Fruit fly (Drosophila melanogaster) whole organism, prepupa: ENCODE results near the gene CG33511.

Experiments used
- Blimp-1 ChIP-seq: fragments of 200-800 bp; sonication (Bioruptor generic); optimal IDR thresholded peaks from 3 replicates; lab custom pipeline; 2017; ENCODE audit warnings: missing biosample characterization, missing genetic modification characterization, mild to moderate bottlenecking, moderate library complexity, missing genetic modification reagents
- CG10631 ChIP-seq: fragments of 200-800 bp; sonication (Bioruptor generic); optimal IDR thresholded peaks from 2 replicates; lab custom pipeline; 2016; ENCODE audit warnings: missing biosample characterization, missing genetic modification characterization
- CG10669 ChIP-seq: fragments of 200-800 bp; sonication (Bioruptor generic); optimal IDR thresholded peaks from 3 replicates; lab custom pipeline; 2018; ENCODE audit warnings: missing biosample characterization, mild to moderate bottlenecking, missing genetic modification characterization, moderate library complexity
- CG11294 ChIP-seq: fragments of 200-800 bp; sonication (Bioruptor generic); IDR thresholded peaks from 2 replicates; pipeline ENCODE4 v1.3.6; 2022; ENCODE audit warnings: missing biosample characterization, missing genetic modification characterization
- CG11762 ChIP-seq: fragments of 200-800 bp; sonication (Bioruptor generic); optimal IDR thresholded peaks from 3 replicates; lab custom pipeline; 2016; ENCODE audit warnings: missing biosample characterization, missing genetic modification characterization; ENCODE audit not compliant: insufficient read depth
- CG11902 ChIP-seq: fragments of 200-800 bp; sonication (Bioruptor generic); optimal IDR thresholded peaks from 3 replicates; lab custom pipeline; 2016; ENCODE audit warnings: missing biosample characterization, missing genetic modification characterization
- CG15336 ChIP-seq: fragments of 200-800 bp; sonication (Bioruptor generic); IDR thresholded peaks from 2 replicates; pipeline ENCODE4 v1.3.6; 2022; ENCODE audit warnings: missing biosample characterization, missing genetic modification characterization
- CG1621 ChIP-seq: fragments of 200-800 bp; sonication (Bioruptor generic); optimal IDR thresholded peaks from 3 replicates; lab custom pipeline; 2018; ENCODE audit warnings: missing biosample characterization, mild to moderate bottlenecking, missing genetic modification characterization
- CG16779 ChIP-seq: fragments of 200-800 bp; sonication (Bioruptor generic); optimal IDR thresholded peaks from 3 replicates; lab custom pipeline; 2017; ENCODE audit warnings: missing biosample characterization, mild to moderate bottlenecking, missing genetic modification characterization
- CG3032 ChIP-seq: fragments of 200-800 bp; optimal IDR thresholded peaks from 2 replicates; lab custom pipeline; 2019; ENCODE audit warnings: missing biosample characterization, mild to moderate bottlenecking, missing genetic modification characterization, moderate library complexity
- CG31627 ChIP-seq: fragments of 200-800 bp; sonication (Bioruptor generic); optimal IDR thresholded peaks from 3 replicates; lab custom pipeline; 2016; ENCODE audit warnings: missing biosample characterization, missing genetic modification characterization
- CG3919 ChIP-seq: fragments of 200-800 bp; sonication (Bioruptor generic); optimal IDR thresholded peaks from 3 replicates; lab custom pipeline; 2016; ENCODE audit warnings: missing biosample characterization, missing genetic modification characterization
- CG4318 ChIP-seq: fragments of 200-800 bp; sonication (Bioruptor generic); optimal IDR thresholded peaks from 3 replicates; lab custom pipeline; 2017; ENCODE audit warnings: missing biosample characterization, mild to moderate bottlenecking, missing genetic modification characterization
- CG6163 ChIP-seq: fragments of 200-800 bp; sonication (Bioruptor generic); IDR thresholded peaks from 3 replicates; pipeline ENCODE4 v1.3.6; 2022; ENCODE audit warnings: missing biosample characterization, missing genetic modification characterization
- CG6276 ChIP-seq: fragments of 200-800 bp; sonication (Bioruptor generic); optimal IDR thresholded peaks from 2 replicates; lab custom pipeline; 2017; ENCODE audit warnings: missing biosample characterization, mild to moderate bottlenecking, missing genetic modification characterization
- CG6792 ChIP-seq: fragments of 200-800 bp; sonication (Bioruptor generic); optimal IDR thresholded peaks from 3 replicates; lab custom pipeline; 2016; ENCODE audit warnings: missing biosample characterization, missing genetic modification characterization
- CG6808 ChIP-seq: fragments of 200-800 bp; sonication (Bioruptor generic); optimal IDR thresholded peaks from 3 replicates; lab custom pipeline; 2017; ENCODE audit warnings: missing biosample characterization, missing genetic modification characterization, mild to moderate bottlenecking, moderate library complexity, missing genetic modification reagents
- CG6854 ChIP-seq: fragments of 200-800 bp; sonication (Bioruptor generic); optimal IDR thresholded peaks from 2 replicates; lab custom pipeline; 2017; ENCODE audit warnings: missing biosample characterization, mild to moderate bottlenecking, missing genetic modification characterization
- CG8119 ChIP-seq: fragments of 200-800 bp; sonication (Bioruptor generic); IDR thresholded peaks from 3 replicates; pipeline ENCODE4 v1.3.6; 2022; ENCODE audit warnings: missing biosample characterization, missing genetic modification characterization
- CG8319 ChIP-seq: fragments of 200-800 bp; sonication (Bioruptor generic); optimal IDR thresholded peaks from 3 replicates; lab custom pipeline; 2016; ENCODE audit warnings: missing biosample characterization, missing genetic modification characterization
- CG8632 ChIP-seq: fragments of 200-800 bp; sonication (Bioruptor generic); optimal IDR thresholded peaks from 3 replicates; lab custom pipeline; 2016; ENCODE audit warnings: missing biosample characterization, missing genetic modification characterization
- Eip75B ChIP-seq: fragments of 200-800 bp; sonication (Bioruptor generic); optimal IDR thresholded peaks from 3 replicates; lab custom pipeline; 2016; ENCODE audit warnings: missing biosample characterization, missing genetic modification characterization
- Eip78C ChIP-seq: fragments of 200-800 bp; sonication (Bioruptor generic); peaks from one replicate; lab custom pipeline; 2016; ENCODE audit warnings: missing biosample characterization, missing genetic modification characterization
- Eip93F ChIP-seq: fragments of 200-800 bp; sonication (Bioruptor generic); optimal IDR thresholded peaks from 2 replicates; lab custom pipeline; 2016; ENCODE audit warnings: missing biosample characterization, mild to moderate bottlenecking, missing genetic modification characterization
- Ets21C ChIP-seq: fragments of 200-800 bp; sonication (Bioruptor generic); optimal IDR thresholded peaks from 3 replicates; lab custom pipeline; 2016; ENCODE audit warnings: missing biosample characterization, missing genetic modification characterization
- Hr38 ChIP-seq: sonication (Bioruptor generic); optimal IDR thresholded peaks from 2 replicates; lab custom pipeline; 2016; ENCODE audit warnings: missing biosample characterization, missing genetic modification characterization
- Hr39 ChIP-seq: fragments of 200-800 bp; sonication (Bioruptor generic); optimal IDR thresholded peaks from 2 replicates; lab custom pipeline; 2016; ENCODE audit warnings: missing biosample characterization, missing genetic modification characterization
- Hr4 ChIP-seq: fragments of 200-800 bp; sonication (Bioruptor generic); optimal IDR thresholded peaks from 3 replicates; lab custom pipeline; 2016; ENCODE audit warnings: missing biosample characterization, missing genetic modification characterization
- Lpt ChIP-seq: fragments of 200-800 bp; sonication (Bioruptor generic); optimal IDR thresholded peaks from 3 replicates; lab custom pipeline; 2016; ENCODE audit warnings: missing biosample characterization, missing genetic modification characterization
- Met ChIP-seq: fragments of 200-800 bp; sonication (Bioruptor generic); optimal IDR thresholded peaks from 3 replicates; lab custom pipeline; 2016; ENCODE audit warnings: missing biosample characterization, missing genetic modification characterization
- OdsH ChIP-seq: fragments of 200-800 bp; sonication (Bioruptor generic); optimal IDR thresholded peaks from 3 replicates; lab custom pipeline; 2016; ENCODE audit warnings: missing biosample characterization, missing genetic modification characterization
- Smox ChIP-seq: fragments of 200-800 bp; sonication (Bioruptor generic); optimal IDR thresholded peaks from 3 replicates; lab custom pipeline; 2016; ENCODE audit warnings: missing biosample characterization, missing genetic modification characterization
- Sox102F ChIP-seq: fragments of 200-800 bp; sonication (Bioruptor generic); optimal IDR thresholded peaks from 2 replicates; lab custom pipeline; 2016; ENCODE audit warnings: missing biosample characterization, mild to moderate bottlenecking, missing genetic modification characterization
- Sox14 ChIP-seq: fragments of 200-800 bp; sonication (Bioruptor generic); optimal IDR thresholded peaks from 3 replicates; lab custom pipeline; 2016; ENCODE audit warnings: missing biosample characterization, missing genetic modification characterization
- Sox15 ChIP-seq: fragments of 200-800 bp; sonication (Bioruptor generic); optimal IDR thresholded peaks from 3 replicates; lab custom pipeline; 2016; ENCODE audit warnings: missing biosample characterization, missing genetic modification characterization
- achi ChIP-seq: fragments of 200-800 bp; sonication (Bioruptor generic); optimal IDR thresholded peaks from 3 replicates; lab custom pipeline; 2016; ENCODE audit warnings: missing biosample characterization, missing genetic modification characterization
- acj6 ChIP-seq: fragments of 200-800 bp; sonication (Bioruptor generic); optimal IDR thresholded peaks from 3 replicates; lab custom pipeline; 2016; ENCODE audit warnings: missing biosample characterization, missing genetic modification characterization
- cyc ChIP-seq: fragments of 200-800 bp; sonication (Bioruptor generic); optimal IDR thresholded peaks from 3 replicates; lab custom pipeline; 2016; ENCODE audit warnings: missing biosample characterization, missing genetic modification characterization
- dac ChIP-seq: fragments of 200-800 bp; sonication (Bioruptor generic); optimal IDR thresholded peaks from 2 replicates; lab custom pipeline; 2017; ENCODE audit warnings: missing biosample characterization, mild to moderate bottlenecking, missing genetic modification characterization
- eg ChIP-seq: fragments of 200-800 bp; sonication (Bioruptor generic); IDR thresholded peaks from 3 replicates; pipeline ENCODE4 v1.3.6; 2022; ENCODE audit warnings: missing biosample characterization, missing genetic modification characterization
- esn ChIP-seq: fragments of 200-800 bp; sonication (Bioruptor generic); optimal IDR thresholded peaks from 2 replicates; lab custom pipeline; 2016; ENCODE audit warnings: missing biosample characterization, mild to moderate bottlenecking, missing genetic modification characterization, moderate library complexity
- fd59A ChIP-seq: fragments of 200-800 bp; sonication (Bioruptor generic); optimal IDR thresholded peaks from 2 replicates; lab custom pipeline; 2017; ENCODE audit warnings: missing biosample characterization, mild to moderate bottlenecking, missing genetic modification characterization, missing genetic modification reagents
- fkh ChIP-seq: fragments of 200-800 bp; sonication (Bioruptor generic); optimal IDR thresholded peaks from 3 replicates; lab custom pipeline; 2017; ENCODE audit warnings: missing biosample characterization, mild to moderate bottlenecking, missing genetic modification characterization, moderate library complexity
- lz ChIP-seq: fragments of 200-800 bp; sonication (Bioruptor generic); optimal IDR thresholded peaks from 3 replicates; lab custom pipeline; 2016; ENCODE audit warnings: missing biosample characterization, missing genetic modification characterization
- net ChIP-seq: fragments of 200-800 bp; sonication (Bioruptor generic); optimal IDR thresholded peaks from 3 replicates; lab custom pipeline; 2016; ENCODE audit warnings: missing biosample characterization, missing genetic modification characterization
- pdm3 ChIP-seq: fragments of 200-800 bp; sonication (Bioruptor generic); optimal IDR thresholded peaks from 3 replicates; lab custom pipeline; 2016; ENCODE audit warnings: missing biosample characterization, missing genetic modification characterization
- salr ChIP-seq, 2 experiments: fragments of 200-800 bp; sonication (Bioruptor generic); optimal IDR thresholded peaks; 3 replicates each; lab custom pipeline; 2016 to 2018; ENCODE audit warnings: missing biosample characterization in 2 of 2, missing genetic modification characterization in 2 of 2, mild to moderate bottlenecking in 1 of 2
- spab ChIP-seq: fragments of 200-800 bp; sonication (Bioruptor generic); optimal IDR thresholded peaks from 2 replicates; lab custom pipeline; 2017; ENCODE audit warnings: missing biosample characterization, mild to moderate bottlenecking, missing genetic modification characterization, missing genetic modification reagents
- ss ChIP-seq, 2 experiments: fragments of 200-800 bp; sonication (Bioruptor generic); optimal IDR thresholded peaks; 2 replicates in 1 of 2; 3 replicates in 1 of 2; lab custom pipeline; 2017 to 2018; ENCODE audit warnings: mild to moderate bottlenecking in 2 of 2, missing biosample characterization in 2 of 2, missing genetic modification characterization in 2 of 2, moderate library complexity in 1 of 2
- svp ChIP-seq: fragments of 200-800 bp; sonication (Bioruptor generic); peaks from one replicate; lab custom pipeline; 2016; ENCODE audit warnings: missing biosample characterization, missing genetic modification characterization
- topi ChIP-seq: fragments of 200-800 bp; sonication (Bioruptor generic); optimal IDR thresholded peaks from 3 replicates; lab custom pipeline; 2016; ENCODE audit warnings: missing biosample characterization, missing genetic modification characterization
- vri ChIP-seq: fragments of 200-800 bp; sonication (Bioruptor generic); optimal IDR thresholded peaks from 3 replicates; lab custom pipeline; 2016; ENCODE audit warnings: missing biosample characterization, mild to moderate bottlenecking, missing genetic modification characterization

The CG33511 gene

DNA sequence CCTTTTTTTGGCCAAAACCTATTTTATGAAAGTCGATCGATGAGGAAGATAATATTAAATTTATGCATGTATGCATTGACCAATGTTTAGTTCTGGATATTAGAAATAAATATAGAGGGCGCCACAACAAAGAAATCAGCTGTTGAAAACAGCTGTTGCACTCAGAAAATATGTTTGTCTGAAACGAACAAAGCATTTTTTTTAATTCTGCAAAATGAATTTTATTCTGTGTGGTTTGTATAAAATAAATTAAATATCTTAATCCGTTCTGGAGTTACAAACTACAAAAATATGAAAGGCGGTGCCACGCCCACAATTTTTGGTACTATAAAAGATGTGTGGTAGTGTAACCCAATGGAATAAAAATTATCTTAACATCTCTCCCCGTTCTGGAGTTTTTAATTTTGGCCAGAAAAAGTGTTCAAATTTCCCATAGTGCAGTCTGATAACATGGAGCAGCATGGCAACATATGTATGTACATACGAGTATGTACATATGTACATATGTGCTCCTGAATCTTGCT lies 26.5 kb upstream of the CG33511 start:
- TF ChIP-seq Eip78C (peak; percentile 91), vri (GFP tag; lab: Kevin White, UChicago) (peak; percentile 12), svp (peak; percentile 80), OdsH (GFP tag; lab: Kevin White, UChicago) (peak; percentile 57), Blimp-1 (GFP tag; lab: Kevin White, UChicago) (no peak), achi (peak; percentile 37), fkh (GFP tag; lab: Kevin White, UChicago) (peak; percentile 15), Sox102F (GFP tag; lab: Kevin White, UChicago) (peak; percentile 61), CG4318 (GFP tag; lab: Kevin White, UChicago) (peak; percentile 42), Met (GFP tag; lab: Kevin White, UChicago) (peak; percentile 45), acj6 (GFP tag; lab: Kevin White, UChicago) (peak; percentile 49), spab (GFP tag; lab: Kevin White, UChicago) (no peak), CG11902 (no peak), esn (GFP tag; lab: Kevin White, UChicago) (peak; percentile 54), net (GFP tag; lab: Kevin White, UChicago) (peak; percentile 37), fd59A (GFP tag; lab: Kevin White, UChicago) (peak; percentile 49), Lpt (no peak), Hr4 (GFP tag; lab: Kevin White, UChicago) (peak; percentile 67), CG1621 (no peak), CG6163 (GFP tag; lab: Robert Waterston, UW) (no peak), CG6854 (GFP tag; lab: Kevin White, UChicago) (no peak), CG8119 (GFP tag; lab: Robert Waterston, UW) (no peak; the same call in 2 of the 3 replicates), Eip93F (GFP tag; lab: Kevin White, UChicago) (peak; percentile 3), Eip75B (GFP tag; lab: Kevin White, UChicago) (peak; percentile 53), ss (GFP tag; optimal IDR thresholded peaks at IDR 0.05; lab: Kevin White, UChicago) (no peak), CG8319 (GFP tag; lab: Kevin White, UChicago) (no peak), Sox14 (peak; percentile 72), pdm3 (GFP tag; lab: Kevin White, UChicago) (peak; percentile 49), salr (GFP tag; optimal IDR thresholded peaks at IDR 0.05; lab: Kevin White, UChicago) (peak in 1 of 2 experiments; percentile 18), eg (no peak; the same call in 2 of the 3 replicates), CG31627 (peak; percentile 33), cyc (peak; percentile 46), CG3919 (GFP tag; lab: Kevin White, UChicago) (no peak), CG16779 (no peak), CG6792 (GFP tag; lab: Kevin White, UChicago) (peak; percentile 11), topi (peak; percentile 63), CG8632 (peak; percentile 6), Ets21C (GFP tag; lab: Kevin White, UChicago) (peak; percentile 17), CG11762 (GFP tag; lab: Kevin White, UChicago) (no peak), CG15336 (GFP tag; lab: Robert Waterston, UW) (no peak), CG6808 (GFP tag; lab: Kevin White, UChicago) (peak; percentile 33), CG6276 (GFP tag; lab: Kevin White, UChicago) (peak; percentile 40), CG11294 (GFP tag; lab: Robert Waterston, UW) (peak; percentile 14; the same call in 1 of the 2 replicates), Smox (GFP tag; lab: Kevin White, UChicago) (peak; percentile 34), dac (GFP tag; lab: Kevin White, UChicago) (no peak), CG10669 (peak; percentile 19), lz (GFP tag; lab: Kevin White, UChicago) (peak; percentile 43), CG10631 (GFP tag; lab: Kevin White, UChicago) (peak; percentile 29), Hr39 (GFP tag; lab: Kevin White, UChicago) (peak; percentile 30), CG3032 (tag; lab: Kevin White, UChicago) (no peak), Hr38 (no peak), Sox15 (GFP tag; lab: Kevin White, UChicago) (peak; percentile 6)
